Fruit fly (Drosophila melanogaster): ENCODE data around the gene CG8492.

Gene CG8492

dm6 chr3L:7718561-7719417 lies 13.2 kb downstream of the CG8492 start, which contains the start of gene Mcad (continued):
- TF ChIP-seq Mrtf (GFP tag; IDR thresholded peaks at IDR 0.05) (peak; percentile 84), CG17912 (GFP tag; optimal IDR thresholded peaks at IDR 0.05) (no peak), CG33557 (GFP tag; optimal IDR thresholded peaks at IDR 0.05) (no peak), bsh (GFP tag; optimal IDR thresholded peaks at IDR 0.05) (peak; percentile 70 to 91), CG9797 (GFP tag; optimal IDR thresholded peaks at IDR 0.05) (no peak), CG10959 (GFP tag; IDR thresholded peaks at IDR 0.05) (peak; percentile 56), onecut (GFP tag; IDR thresholded peaks at IDR 0.05) (peak; percentile 84), Bgb (GFP tag; IDR thresholded peaks at IDR 0.05; ENCODE audit: partially characterized antibody) (no peak), p53 (GFP tag; optimal IDR thresholded peaks at IDR 0.05) (no peak), CG6765 (GFP tag; optimal IDR thresholded peaks at IDR 0.05) (peak; percentile 90), CG10431 (GFP tag; optimal IDR thresholded peaks at IDR 0.05) (no peak), Dad (GFP tag; optimal IDR thresholded peaks at IDR 0.05) (peak; percentile 63), CG31224 (GFP tag; IDR thresholded peaks at IDR 0.05) (peak; percentile 73), croc (GFP tag; conservative IDR thresholded peaks at IDR 0.05) (peak; percentile 88; the same call in 2 of the 3 replicates), toy (GFP tag; IDR thresholded peaks at IDR 0.05) (0 out of 2 replicates have a peak, but pooled peaks have one; percentile 67), chinmo (GFP tag; IDR thresholded peaks at IDR 0.05; ENCODE audit: partially characterized antibody) (peak; percentile 84; the same call in 1 of the 4 replicates), gsb-n (tag; optimal IDR thresholded peaks at IDR 0.05) (peak; percentile 37), mld (GFP tag; IDR thresholded peaks at IDR 0.05; ENCODE audit: partially characterized antibody) (no peak), Dip3 (GFP tag; optimal IDR thresholded peaks at IDR 0.05) (peak; percentile 45), zfh1 (GFP tag; IDR thresholded peaks at IDR 0.05) (peak; percentile 74), CG30020 (tag; optimal IDR thresholded peaks at IDR 0.05) (peak; percentile 49), D19A (tag; optimal IDR thresholded peaks at IDR 0.05) (peak; percentile 94), CG13287 (GFP tag; IDR thresholded peaks at IDR 0.05; ENCODE audit: partially characterized antibody) (no peak), fru (optimal IDR thresholded peaks at IDR 0.05) (no peak), CG4617 (GFP tag; optimal IDR thresholded peaks at IDR 0.05; ENCODE audit: borderline replicate concordance) (peak; percentile 60), Neu2 (GFP tag; optimal IDR thresholded peaks at IDR 0.05; ENCODE audit: borderline replicate concordance) (no peak), vnd (GFP tag; IDR thresholded peaks at IDR 0.05; ENCODE audit: partially characterized antibody) (no peak), Bdp1 (GFP tag; optimal IDR thresholded peaks at IDR 0.05) (no peak), sna (GFP tag; IDR thresholded peaks at IDR 0.05; ENCODE audit: partially characterized antibody) (no peak), Hr51 (GFP tag; optimal IDR thresholded peaks at IDR 0.05) (peak; percentile 8 to 94), CG2120 (GFP tag; optimal IDR thresholded peaks at IDR 0.05) (peak; percentile 90), cato (GFP tag; optimal IDR thresholded peaks at IDR 0.05; ENCODE audit: borderline replicate concordance) (peak; percentile 51), luna (GFP tag; optimal IDR thresholded peaks at IDR 0.05) (peak; percentile 26), CG1602 (GFP tag; optimal IDR thresholded peaks at IDR 0.05) (peak; percentile 84), CG14014 (GFP tag; IDR thresholded peaks at IDR 0.05) (peak; percentile 95), Gsc (GFP tag; IDR thresholded peaks at IDR 0.05) (peak; percentile 71), CG10543 (GFP tag; optimal IDR thresholded peaks at IDR 0.05) (peak; percentile 47), Adf1 (GFP tag; IDR thresholded peaks at IDR 0.05) (peak; percentile 75), CG11696 (GFP tag; IDR thresholded peaks at IDR 0.05) (peak; percentile 16; the same call in 1 of the 2 replicates), CrebB (tag; optimal IDR thresholded peaks at IDR 0.05) (peak; percentile 10), bbx (GFP tag; IDR thresholded peaks at IDR 0.05; ENCODE audit: partially characterized antibody) (no peak), Nf-YB (GFP tag; optimal IDR thresholded peaks at IDR 0.05) (peak; percentile 63), hkb (optimal IDR thresholded peaks at IDR 0.05) (no peak), hkb (GFP tag; IDR thresholded peaks at IDR 0.05) (peak; percentile 94), zf30C (GFP tag; optimal IDR thresholded peaks at IDR 0.05) (no peak), Lpt (GFP tag; optimal IDR thresholded peaks at IDR 0.05) (no peak), mirr (GFP tag; optimal IDR thresholded peaks at IDR 0.05) (peak; percentile 20), chn (GFP tag; optimal IDR thresholded peaks at IDR 0.05) (peak; percentile 43)

Data from whole organism, embryonic.